Fruit fly (Drosophila melanogaster) whole organism, adult: ENCODE measurements around the gene Gr32a.

Source experiments
- CG11617 ChIP-seq: fragments of 200-800 bp; sonication (Bioruptor generic); optimal IDR thresholded peaks from 2 replicates; lab custom pipeline; 2017; ENCODE audit warnings: mild to moderate bottlenecking, missing biosample characterization, missing genetic modification reagents, missing genetic modification characterization
- CG12768 ChIP-seq: fragments of 200-800 bp; sonication (Bioruptor generic); optimal IDR thresholded peaks from 2 replicates; lab custom pipeline; 2017; ENCODE audit warnings: missing biosample characterization, missing genetic modification characterization, mild to moderate bottlenecking, moderate library complexity, missing genetic modification reagents
- CG14711 ChIP-seq: fragments of 200-800 bp; sonication (Bioruptor generic); optimal IDR thresholded peaks from 2 replicates; lab custom pipeline; 2018; ENCODE audit warnings: missing biosample characterization, mild to moderate bottlenecking, missing genetic modification characterization, moderate library complexity
- CG1620 ChIP-seq: fragments of 200-800 bp; sonication (Bioruptor generic); optimal IDR thresholded peaks from 2 replicates; lab custom pipeline; 2016; ENCODE audit warnings: missing biosample characterization, missing genetic modification characterization
- CG33017 ChIP-seq: fragments of 200-800 bp; sonication (Bioruptor generic); optimal IDR thresholded peaks from 2 replicates; lab custom pipeline; 2018; ENCODE audit warnings: missing biosample characterization, mild to moderate bottlenecking, missing genetic modification characterization, moderate library complexity
- CG5204 ChIP-seq: fragments of 200-800 bp; sonication (Bioruptor generic); optimal IDR thresholded peaks from 2 replicates; lab custom pipeline; 2016; ENCODE audit warnings: missing biosample characterization, missing genetic modification characterization
- CG7045 ChIP-seq: fragments of 200-800 bp; sonication (Bioruptor generic); optimal IDR thresholded peaks from 2 replicates; lab custom pipeline; 2017; ENCODE audit warnings: missing biosample characterization, mild to moderate bottlenecking, missing genetic modification characterization
- CG7101 ChIP-seq: fragments of 200-800 bp; sonication (Bioruptor generic); optimal IDR thresholded peaks from 2 replicates; lab custom pipeline; 2018; ENCODE audit warnings: missing biosample characterization, mild to moderate bottlenecking, missing genetic modification characterization, moderate library complexity
- Clk ChIP-seq: fragments of 200-800 bp; sonication (Bioruptor generic); optimal IDR thresholded peaks from 2 replicates; lab custom pipeline; 2017; ENCODE audit warnings: missing biosample characterization, missing genetic modification characterization
- Crg-1 ChIP-seq: fragments of 200-800 bp; sonication (Bioruptor generic); optimal IDR thresholded peaks from 2 replicates; lab custom pipeline; 2016; ENCODE audit warnings: missing biosample characterization, missing genetic modification characterization
- Hr96 ChIP-seq: fragments of 200-800 bp; sonication (Bioruptor generic); optimal IDR thresholded peaks from 2 replicates; lab custom pipeline; 2016; ENCODE audit warnings: missing biosample characterization, missing genetic modification characterization
- Mnt ChIP-seq: fragments of 200-800 bp; sonication (Bioruptor generic); optimal IDR thresholded peaks from 2 replicates; lab custom pipeline; 2016; ENCODE audit warnings: missing biosample characterization, mild to moderate bottlenecking, missing genetic modification characterization
- bab1 ChIP-seq: fragments of 200-800 bp; sonication (Bioruptor generic); optimal IDR thresholded peaks from 3 replicates; lab custom pipeline; 2019; ENCODE audit warnings: missing biosample characterization, mild to moderate bottlenecking, missing genetic modification characterization, moderate library complexity
- cic ChIP-seq: fragments of 200-800 bp; sonication (Bioruptor generic); optimal IDR thresholded peaks from 2 replicates; lab custom pipeline; 2017; ENCODE audit warnings: missing biosample characterization, mild to moderate bottlenecking, missing genetic modification characterization, moderate library complexity
- cnc ChIP-seq, 2 experiments: fragments of >200 bp; optimal IDR thresholded peaks; 2 replicates each; lab custom pipeline; 2017
- kay ChIP-seq: fragments of 200-800 bp; sonication (Bioruptor generic); peaks from one replicate; lab custom pipeline; 2016; ENCODE audit warnings: missing biosample characterization, missing genetic modification characterization, borderline replicate concordance
- ovo ChIP-seq: fragments of 200-800 bp; sonication (Bioruptor generic); optimal IDR thresholded peaks from 2 replicates; lab custom pipeline; 2016; ENCODE audit warnings: missing biosample characterization, missing genetic modification characterization
- pad ChIP-seq: fragments of 200-800 bp; sonication (Bioruptor generic); optimal IDR thresholded peaks from 3 replicates; lab custom pipeline; 2017; ENCODE audit warnings: missing biosample characterization, missing genetic modification characterization, mild to moderate bottlenecking, moderate library complexity, missing genetic modification reagents
- tj ChIP-seq: fragments of 200-800 bp; sonication (Bioruptor generic); optimal IDR thresholded peaks from 3 replicates; lab custom pipeline; 2017; ENCODE audit warnings: missing biosample characterization, mild to moderate bottlenecking, missing genetic modification characterization, moderate library complexity
- toe ChIP-seq: fragments of 200-800 bp; sonication (Bioruptor generic); optimal IDR thresholded peaks from 2 replicates; lab custom pipeline; 2016; ENCODE audit warnings: missing biosample characterization, missing genetic modification characterization

Gene Gr32a

dm6 chr2L:11091111-11091510, 22.7 kb upstream of the Gr32a start, which contains the start of gene Wdr59:
Gene Wdr59, plus strand, starts transcription at chr2L:11091444.
- TF ChIP-seq kay (no peak), Crg-1 (GFP tag; lab: Kevin White, UChicago) (peak; percentile 25), pad (no peak), cic (GFP tag; lab: Kevin White, UChicago) (no peak), CG7045 (GFP tag; lab: Kevin White, UChicago) (peak; percentile 4), CG7101 (tag; lab: Kevin White, UChicago) (peak; percentile 40), Hr96 (no peak), tj (GFP tag; lab: Kevin White, UChicago) (peak; percentile 9), Mnt (GFP tag; lab: Kevin White, UChicago) (peak; percentile 26), CG11617 (GFP tag; lab: Kevin White, UChicago) (peak; percentile 33), Clk (no peak), CG1620 (peak; percentile 23), CG33017 (tag; lab: Kevin White, UChicago) (peak; percentile 32), CG5204 (GFP tag; lab: Kevin White, UChicago) (peak; percentile 54), toe (GFP tag; lab: Kevin White, UChicago) (no peak), bab1 (GFP tag; lab: Kevin White, UChicago) (peak; percentile 64), ovo (GFP tag; lab: Kevin White, UChicago) (no peak), CG14711 (tag; lab: Kevin White, UChicago) (peak; percentile 59), cnc (optimal IDR thresholded peaks at IDR 0.05; lab: Kevin White, UChicago) (no peak), CG12768 (GFP tag; lab: Kevin White, UChicago) (no peak)

DNA sequence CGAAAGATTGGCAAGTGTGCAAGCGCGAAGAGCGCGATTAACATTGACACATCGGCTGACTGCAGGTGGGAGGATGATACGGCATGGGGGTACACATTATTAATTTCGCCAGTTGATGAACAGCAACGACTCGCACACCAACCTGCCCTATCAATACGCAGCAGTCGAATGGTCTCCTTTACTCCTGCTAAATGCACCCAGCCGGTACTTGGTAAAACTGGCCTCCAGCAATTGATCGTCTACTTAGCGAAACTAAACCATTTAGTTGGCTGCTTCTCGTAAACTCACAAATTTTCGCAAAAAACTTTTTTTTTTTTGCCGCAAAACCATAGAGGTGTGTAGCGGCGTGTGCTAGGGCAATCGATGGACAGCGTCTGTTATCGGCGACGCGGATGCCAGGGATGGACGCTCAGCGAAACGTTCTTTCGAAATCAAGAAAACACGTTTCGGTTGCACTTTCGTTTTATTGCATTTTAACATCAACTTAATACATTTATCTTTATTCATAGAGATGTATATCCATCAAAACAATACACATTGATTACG, 13.2 kb upstream of the Gr32a start, which contains the start of gene Ge-1:
TSS of gene Ge-1 (minus strand) at position 373 of the 546 bp plus-strand sequence.
- TF ChIP-seq Hr96 (no peak), Clk (no peak), bab1 (GFP tag; lab: Kevin White, UChicago) (peak; percentile 17), CG5204 (GFP tag; lab: Kevin White, UChicago) (no peak)

DNA sequence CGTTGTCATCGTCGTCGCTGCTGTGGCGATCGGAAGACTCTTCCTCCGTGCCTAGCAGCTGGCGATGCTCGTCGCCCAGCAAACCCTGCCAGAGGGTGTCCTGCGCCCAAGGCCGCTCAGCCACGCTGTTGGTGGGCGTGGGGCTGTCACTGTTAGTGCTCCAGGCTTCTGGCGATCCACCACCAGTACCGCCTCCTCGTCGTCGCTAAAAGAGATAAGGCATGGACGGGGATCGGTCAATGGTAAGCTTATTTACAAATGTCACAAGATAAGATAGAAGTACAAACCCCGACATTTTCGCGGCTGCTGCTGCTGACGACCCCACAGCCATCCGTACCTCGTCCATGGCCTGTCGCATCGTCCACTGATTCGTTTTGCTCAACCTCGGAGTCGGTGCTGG, 8.5 kb upstream of the Gr32a start:
- TF ChIP-seq pad (no peak), CG14711 (tag; lab: Kevin White, UChicago) (no peak), toe (GFP tag; lab: Kevin White, UChicago) (no peak), ovo (GFP tag; lab: Kevin White, UChicago) (no peak), Crg-1 (GFP tag; lab: Kevin White, UChicago) (no peak), tj (GFP tag; lab: Kevin White, UChicago) (no peak), CG5204 (GFP tag; lab: Kevin White, UChicago) (no peak), bab1 (GFP tag; lab: Kevin White, UChicago) (no peak), Hr96 (no peak), CG12768 (GFP tag; lab: Kevin White, UChicago) (no peak), CG7101 (tag; lab: Kevin White, UChicago) (no peak), CG1620 (no peak), Mnt (GFP tag; lab: Kevin White, UChicago) (no peak), cic (GFP tag; lab: Kevin White, UChicago) (no peak), CG33017 (tag; lab: Kevin White, UChicago) (no peak), cnc (optimal IDR thresholded peaks at IDR 0.05; lab: Kevin White, UChicago) (no peak), CG7045 (GFP tag; lab: Kevin White, UChicago) (no peak)

DNA sequence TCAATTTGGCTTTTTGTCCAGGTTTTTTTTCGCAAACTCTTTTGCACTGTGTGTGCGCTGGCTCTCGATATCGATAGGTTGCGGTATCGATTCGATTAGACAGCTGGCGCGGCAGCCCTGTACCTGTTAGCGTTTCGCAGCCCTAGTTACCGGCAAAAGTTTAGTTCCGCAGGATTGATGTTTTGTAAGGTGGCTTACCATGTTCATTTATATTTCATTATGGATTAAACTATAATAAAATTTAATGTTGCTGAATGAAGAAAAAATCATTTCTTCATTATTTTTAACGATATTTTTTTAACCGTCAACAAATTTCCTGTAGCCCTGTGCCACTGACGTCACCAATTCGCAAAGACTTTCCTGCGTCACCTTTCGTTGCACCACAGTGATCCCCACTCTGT, 7.3 kb upstream of the Gr32a start, which contains the start of gene Reps:
TSS of gene Reps (minus strand) at position 84 of the 401 bp plus-strand sequence.
- TF ChIP-seq bab1 (GFP tag; lab: Kevin White, UChicago) (peak; percentile 96), toe (GFP tag; lab: Kevin White, UChicago) (peak; percentile 98), CG1620 (peak; percentile 97), Hr96 (peak; percentile 97), CG14711 (tag; lab: Kevin White, UChicago) (peak; percentile 95), pad (peak; percentile 89), CG7045 (GFP tag; lab: Kevin White, UChicago) (peak; percentile 98), ovo (GFP tag; lab: Kevin White, UChicago) (peak; percentile 94), Clk (peak; percentile 96), CG33017 (tag; lab: Kevin White, UChicago) (peak; percentile 96), tj (GFP tag; lab: Kevin White, UChicago) (peak; percentile 87), CG7101 (tag; lab: Kevin White, UChicago) (peak; percentile 97), cic (GFP tag; lab: Kevin White, UChicago) (peak; percentile 77), Crg-1 (GFP tag; lab: Kevin White, UChicago) (peak; percentile 96), CG12768 (GFP tag; lab: Kevin White, UChicago) (peak; percentile 98), cnc (optimal IDR thresholded peaks at IDR 0.05; lab: Kevin White, UChicago) (no peak), CG11617 (GFP tag; lab: Kevin White, UChicago) (peak; percentile 96), CG5204 (GFP tag; lab: Kevin White, UChicago) (peak; percentile 98), Mnt (GFP tag; lab: Kevin White, UChicago) (peak; percentile 93), kay (no peak)

dm6 chr2L:11113011-11113528, 744 bp upstream of the Gr32a start, which contains the start of gene Idua:
Gene Idua, minus strand, starts transcription at chr2L:11113061.
- TF ChIP-seq ovo (GFP tag; lab: Kevin White, UChicago): no peak
- peak; percentile 65 for TF ChIP-seq CG33017 (tag; lab: Kevin White, UChicago)
- peak; percentile 59 for TF ChIP-seq CG7101 (tag; lab: Kevin White, UChicago)
- no peak for TF ChIP-seq Mnt (GFP tag; lab: Kevin White, UChicago)
- TF ChIP-seq cnc (optimal IDR thresholded peaks at IDR 0.05; lab: Kevin White, UChicago): no peak
- peak; percentile 51 for TF ChIP-seq CG14711 (tag; lab: Kevin White, UChicago)
- TF ChIP-seq CG11617 (GFP tag; lab: Kevin White, UChicago): peak; percentile 47
- TF ChIP-seq CG5204 (GFP tag; lab: Kevin White, UChicago): no peak
- TF ChIP-seq Crg-1 (GFP tag; lab: Kevin White, UChicago): no peak
- TF ChIP-seq bab1 (GFP tag; lab: Kevin White, UChicago): peak; percentile 65
- TF ChIP-seq CG7045 (GFP tag; lab: Kevin White, UChicago): peak; percentile 63
- TF ChIP-seq Hr96: no peak
- TF ChIP-seq CG1620: no peak
- peak; percentile 50 for TF ChIP-seq pad
- peak; percentile 60 for TF ChIP-seq CG12768 (GFP tag; lab: Kevin White, UChicago)
- no peak for TF ChIP-seq tj (GFP tag; lab: Kevin White, UChicago)
- no peak for TF ChIP-seq toe (GFP tag; lab: Kevin White, UChicago)
- TF ChIP-seq Clk: peak; percentile 37
- TF ChIP-seq cic (GFP tag; lab: Kevin White, UChicago): no peak
- no peak for TF ChIP-seq kay
